Worm (Caenorhabditis elegans) whole organism, L1 larva: Measurements from ENCODE around the gene his-63.
"Not testable (repeated sequence)": the region's sequence is repeated elsewhere in the genome, so short reads cannot be mapped to it uniquely, and the experiment has no call there.

Experiments used
- C16A3.4 ChIP-seq: fragments of 150-350 bp; optimal IDR thresholded peaks from 2 replicates; lab custom pipeline; 2014; ENCODE audit warnings: missing biosample characterization, missing genetic modification characterization
- Y116A8C.19 ChIP-seq: sonication (generic microtip); optimal IDR thresholded peaks from 2 replicates; lab custom pipeline; 2016; ENCODE audit warnings: missing compliant biosample characterization, missing genetic modification characterization, borderline replicate concordance
- alr-1 ChIP-seq: fragments of 200-800 bp; sonication (Bioruptor generic); optimal IDR thresholded peaks from 2 replicates; lab custom pipeline; 2018; ENCODE audit warnings: borderline replicate concordance, mild to moderate bottlenecking, missing genetic modification characterization, missing compliant biosample characterization
- ceh-8 ChIP-seq: fragments of 200-800 bp; sonication (Bioruptor generic); optimal IDR thresholded peaks from 2 replicates; lab custom pipeline; 2018; ENCODE audit warnings: mild to moderate bottlenecking, missing genetic modification characterization, moderate library complexity, missing compliant biosample characterization
- ceh-82 ChIP-seq, 3 experiments: fragments of 150-350 bp in 1 of 3; sonication (generic microtip) in 2 of 3; optimal IDR thresholded peaks; 2 replicates each; lab custom pipeline; 2014 to 2017; ENCODE audit warnings: missing biosample characterization in 3 of 3, missing genetic modification characterization in 3 of 3
- ceh-88 ChIP-seq: fragments of 200-800 bp; sonication (Bioruptor generic); IDR thresholded peaks from 2 replicates; pipeline ENCODE4 v1.3.6; 2022; ENCODE audit warnings: missing genetic modification characterization, missing compliant biosample characterization
- ces-1 ChIP-seq: fragments of 150-350 bp; optimal IDR thresholded peaks from 2 replicates; lab custom pipeline; 2014; ENCODE audit warnings: missing biosample characterization, missing genetic modification reagents, missing genetic modification characterization
- dpl-1 ChIP-seq, 3 experiments: fragments of 150-350 bp in 2 of 3; sonication (generic microtip) in 1 of 3; optimal IDR thresholded peaks; 2 replicates each; lab custom pipeline; 2014 to 2017; ENCODE audit warnings: missing biosample characterization in 3 of 3, missing genetic modification characterization in 3 of 3, missing genetic modification reagents in 3 of 3
- efl-1 ChIP-seq, 4 experiments: fragments of 150-350 bp; optimal IDR thresholded peaks in 3 of 4; peaks in 1 of 4; 1 replicate in 1 of 4; 2 replicates in 3 of 4; lab custom pipeline; 2014; ENCODE audit warnings: missing biosample characterization in 2 of 4, missing genetic modification characterization in 2 of 4, missing genetic modification reagents in 2 of 4
- elt-2 ChIP-seq: sonication (generic microtip); optimal IDR thresholded peaks from 2 replicates; lab custom pipeline; 2016; ENCODE audit warnings: missing genetic modification characterization, mild to moderate bottlenecking, inconsistent platforms, missing compliant biosample characterization, missing genetic modification reagents
- elt-3 ChIP-seq, 6 experiments: fragments of 150-350 bp in 1 of 6; sonication (generic microtip); optimal IDR thresholded peaks; 2 replicates each; lab custom pipeline; 2017 to 2018; ENCODE audit warnings: missing biosample characterization in 6 of 6, missing genetic modification characterization in 6 of 6, inconsistent platforms in 1 of 6
- ets-5 ChIP-seq: fragments of 200-800 bp; sonication (Bioruptor generic); IDR thresholded peaks from 2 replicates; pipeline ENCODE4 v1.3.6; 2022; ENCODE audit warnings: missing genetic modification characterization, missing compliant biosample characterization
- fkh-10 ChIP-seq: sonication (generic microtip); optimal IDR thresholded peaks from 2 replicates; lab custom pipeline; 2017; ENCODE audit warnings: missing biosample characterization, missing genetic modification reagents, missing genetic modification characterization
- hlh-4 ChIP-seq: sonication (generic microtip); optimal IDR thresholded peaks from 2 replicates; lab custom pipeline; 2016; ENCODE audit warnings: mild to moderate bottlenecking, missing genetic modification characterization, missing compliant biosample characterization
- irx-1 ChIP-seq: sonication (generic microtip); optimal IDR thresholded peaks from 2 replicates; lab custom pipeline; 2016; ENCODE audit warnings: missing genetic modification characterization, missing compliant biosample characterization
- isw-1 ChIP-seq: fragments of 200-800 bp; sonication (Bioruptor generic); IDR thresholded peaks from 2 replicates; pipeline ENCODE4 v1.3.6; 2022; ENCODE audit warnings: missing genetic modification characterization, missing compliant biosample characterization
- lin-14 ChIP-seq: fragments of 200-800 bp; sonication (Bioruptor generic); optimal IDR thresholded peaks from 2 replicates; lab custom pipeline; 2018; ENCODE audit warnings: mild to moderate bottlenecking, missing genetic modification characterization, moderate library complexity, missing compliant biosample characterization
- lin-35 ChIP-seq, 2 experiments: fragments of 150-350 bp; optimal IDR thresholded peaks; 2 replicates each; lab custom pipeline; 2014; ENCODE audit warnings: missing biosample characterization in 2 of 2, missing genetic modification characterization in 2 of 2, missing genetic modification reagents in 2 of 2
- lin-39 ChIP-seq: fragments of 150-350 bp; optimal IDR thresholded peaks from 2 replicates; lab custom pipeline; 2014; ENCODE audit warnings: missing biosample characterization, missing genetic modification reagents, missing genetic modification characterization
- lsy-2 ChIP-seq, 2 experiments: fragments of 150-350 bp; optimal IDR thresholded peaks; 2 replicates each; lab custom pipeline; 2014; ENCODE audit warnings: missing biosample characterization in 2 of 2, missing genetic modification characterization in 2 of 2
- mab-9 ChIP-seq: fragments of 200-800 bp; sonication (Bioruptor generic); IDR thresholded peaks from 2 replicates; pipeline ENCODE4 v1.3.6; 2022; ENCODE audit warnings: missing genetic modification reagents, missing genetic modification characterization, missing compliant biosample characterization
- mef-2 ChIP-seq: fragments of 150-350 bp; optimal IDR thresholded peaks from 2 replicates; lab custom pipeline; 2014; ENCODE audit warnings: missing biosample characterization, missing genetic modification characterization
- nhr-19 ChIP-seq: fragments of 200-800 bp; sonication (Bioruptor generic); conservative IDR thresholded peaks from 2 replicates; pipeline ENCODE4 v1.3.6; 2022; ENCODE audit warnings: missing genetic modification characterization, missing compliant biosample characterization
- nhr-237 ChIP-seq: fragments of 150-350 bp; optimal IDR thresholded peaks from 2 replicates; lab custom pipeline; 2014; ENCODE audit warnings: missing biosample characterization, missing genetic modification characterization
- nhr-28 ChIP-seq: fragments of 150-350 bp; optimal IDR thresholded peaks from 2 replicates; lab custom pipeline; 2014; ENCODE audit warnings: missing biosample characterization, missing genetic modification characterization
- nhr-47 ChIP-seq: sonication (generic microtip); optimal IDR thresholded peaks from 2 replicates; lab custom pipeline; 2016; ENCODE audit warnings: mild to moderate bottlenecking, missing genetic modification characterization, moderate library complexity, missing compliant biosample characterization
- nhr-84 ChIP-seq: sonication (generic microtip); optimal IDR thresholded peaks from 2 replicates; lab custom pipeline; 2017; ENCODE audit warnings: missing biosample characterization, missing genetic modification characterization
- nhr-85 ChIP-seq: sonication (generic microtip); peaks from one replicate; lab custom pipeline; 2016; ENCODE audit warnings: missing genetic modification characterization, inconsistent platforms, missing compliant biosample characterization
- pax-3 ChIP-seq: fragments of 200-800 bp; sonication (Bioruptor generic); optimal IDR thresholded peaks from 2 replicates; lab custom pipeline; 2018; ENCODE audit warnings: mild to moderate bottlenecking, missing genetic modification characterization, moderate library complexity, missing compliant biosample characterization
- rnt-1 ChIP-seq: sonication (generic microtip); optimal IDR thresholded peaks from 2 replicates; lab custom pipeline; 2016; ENCODE audit warnings: mild to moderate bottlenecking, missing genetic modification characterization, moderate library complexity, missing compliant biosample characterization
- snpc-4 ChIP-seq: fragments of 150-350 bp; optimal IDR thresholded peaks from 2 replicates; lab custom pipeline; 2014; ENCODE audit warnings: missing biosample characterization, missing genetic modification characterization
- snu-23 ChIP-seq: sonication (generic microtip); optimal IDR thresholded peaks from 2 replicates; lab custom pipeline; 2016; ENCODE audit warnings: missing genetic modification characterization, missing compliant biosample characterization
- sox-4 ChIP-seq: sonication (generic microtip); optimal IDR thresholded peaks from 2 replicates; lab custom pipeline; 2016; ENCODE audit warnings: missing genetic modification characterization, missing compliant biosample characterization
- sptf-1 ChIP-seq: fragments of 150-350 bp; optimal IDR thresholded peaks from 2 replicates; lab custom pipeline; 2014; ENCODE audit warnings: missing biosample characterization, missing genetic modification characterization
- swsn-7 ChIP-seq: sonication (generic microtip); optimal IDR thresholded peaks from 2 replicates; lab custom pipeline; 2016; ENCODE audit warnings: missing genetic modification characterization, missing compliant biosample characterization
- unc-130 ChIP-seq: fragments of 150-350 bp; optimal IDR thresholded peaks from 2 replicates; lab custom pipeline; 2017; ENCODE audit warnings: missing biosample characterization, missing genetic modification characterization, inconsistent platforms
- unc-30 ChIP-seq: sonication (generic microtip); optimal IDR thresholded peaks from 2 replicates; lab custom pipeline; 2017; ENCODE audit warnings: missing biosample characterization, missing genetic modification characterization
- unc-62 ChIP-seq: fragments of 150-350 bp; optimal IDR thresholded peaks from 2 replicates; lab custom pipeline; 2014; ENCODE audit warnings: missing biosample characterization, missing genetic modification reagents, missing genetic modification characterization
- unc-98 ChIP-seq: fragments of 200-800 bp; sonication (Bioruptor generic); IDR thresholded peaks from 2 replicates; pipeline ENCODE4 v1.3.6; 2022; ENCODE audit warnings: missing genetic modification characterization, missing compliant biosample characterization
- zag-1 ChIP-seq: fragments of 150-350 bp; optimal IDR thresholded peaks from 2 replicates; lab custom pipeline; 2014; ENCODE audit warnings: missing biosample characterization, missing genetic modification characterization
- zip-4 ChIP-seq: fragments of 200-800 bp; sonication (Bioruptor generic); optimal IDR thresholded peaks from 2 replicates; lab custom pipeline; 2018; ENCODE audit warnings: mild to moderate bottlenecking, missing genetic modification characterization, moderate library complexity, missing compliant biosample characterization
- ztf-4 ChIP-seq: fragments of 150-350 bp; optimal IDR thresholded peaks from 2 replicates; lab custom pipeline; 2014; ENCODE audit warnings: missing biosample characterization, missing genetic modification characterization

Gene his-63

ce11 chrIV:11421696-11422095, 15.0 kb upstream of the his-63 start, which contains the start of gene F22B3.7:
F22B3.7 (minus strand) TSS chrIV:11421796.
- TF ChIP-seq nhr-85 (tag; lab: Kevin White, UChicago) (no peak), mab-9 (no peak), fkh-10 (no peak), dpl-1 (GFP tag; optimal IDR thresholded peaks at IDR 0.05; lab: Kevin White, UChicago) (no peak), hlh-4 (tag; lab: Kevin White, UChicago) (no peak), sox-4 (tag; lab: Kevin White, UChicago) (no peak), ztf-4 (tag; lab: Kevin White, UChicago) (no peak), swsn-7 (tag; lab: Kevin White, UChicago) (no peak), snu-23 (no peak), zag-1 (no peak), ets-5 (GFP tag; lab: Robert Waterston, UW) (no peak), pax-3 (tag; lab: Kevin White, UChicago) (no peak), C16A3.4 (tag; lab: Kevin White, UChicago) (no peak), irx-1 (tag; lab: Kevin White, UChicago) (no peak), ceh-82 (tag; optimal IDR thresholded peaks at IDR 0.05; lab: Kevin White, UChicago) (no peak)
- TF ChIP-seq, all 84 proteins: peak for 0

DNA sequence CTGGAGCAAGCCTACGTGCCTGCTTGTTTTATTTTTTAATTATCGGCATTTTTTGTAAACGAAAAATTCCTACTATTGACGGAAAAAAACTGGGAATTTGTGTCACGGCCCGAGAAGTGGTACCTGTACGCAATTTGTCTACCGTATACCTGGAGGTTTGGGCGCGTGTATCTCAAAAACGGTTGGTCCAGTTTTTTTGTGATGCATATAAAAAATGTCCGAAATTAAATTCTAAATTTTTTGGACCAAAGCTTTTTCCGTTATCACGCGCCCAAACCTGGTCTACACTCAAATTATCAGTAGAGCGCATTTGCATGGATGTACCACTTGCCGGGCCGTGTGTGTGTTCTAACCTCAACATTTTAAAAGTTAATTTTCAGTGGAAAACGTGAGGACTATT, 10.1 kb upstream of the his-63 start, which contains the start of gene F22B3.5:
Gene F22B3.5 (minus strand): TSS at position 101 of the 400 bp plus-strand sequence.
- TF ChIP-seq unc-62 (GFP tag; lab: Kevin White, UChicago); zip-4; lin-14: not testable (repeated sequence)

ce11 chrIV:11414920-11415319, 8.3 kb upstream of the his-63 start, which contains the start of gene F22B3.10:
F22B3.10 (minus strand) TSS chrIV:11415020.
- TF ChIP-seq nhr-19 (GFP tag; lab: Robert Waterston, UW) (no peak), ceh-8 (GFP tag; lab: Kevin White, UChicago) (no peak), mef-2 (tag; lab: Kevin White, UChicago) (no peak), lsy-2 (tag; optimal IDR thresholded peaks at IDR 0.05; lab: Kevin White, UChicago) (no peak), alr-1 (tag; lab: Kevin White, UChicago) (no peak), Y116A8C.19 (no peak), ces-1 (GFP tag; lab: Kevin White, UChicago) (no peak), ceh-88 (GFP tag; lab: Robert Waterston, UW) (no peak), snpc-4 (tag; lab: Kevin White, UChicago) (no peak), efl-1 (optimal IDR thresholded peaks at IDR 0.05; lab: Kevin White, UChicago) (no peak), efl-1 (GFP tag; optimal IDR thresholded peaks at IDR 0.05 in 1 of 2; lab: Kevin White, UChicago) (no peak), nhr-28 (no peak), isw-1 (GFP tag; lab: Robert Waterston, UW) (no peak), nhr-47 (no peak), mab-9 (no peak), unc-98 (GFP tag; lab: Robert Waterston, UW) (no peak), pax-3 (tag; lab: Kevin White, UChicago) (no peak)

ce11 chrIV:11410084-11410483, 3.4 kb upstream of the his-63 start, which contains the start of gene gfat-2:
gfat-2 (plus strand) TSS chrIV:11410228.
- TF ChIP-seq elt-3 (tag; optimal IDR thresholded peaks at IDR 0.05; lab: Kevin White, UChicago) (no peak), ztf-4 (tag; lab: Kevin White, UChicago) (no peak), dpl-1 (GFP tag; optimal IDR thresholded peaks at IDR 0.05; lab: Kevin White, UChicago) (no peak), lin-35 (GFP tag; optimal IDR thresholded peaks at IDR 0.05; lab: Kevin White, UChicago) (no peak), unc-130 (tag; lab: Kevin White, UChicago) (no peak), rnt-1 (tag; lab: Kevin White, UChicago) (no peak), fkh-10 (no peak), nhr-84 (tag; lab: Kevin White, UChicago) (no peak), Y116A8C.19 (no peak), elt-2 (tag; lab: Kevin White, UChicago) (no peak), unc-98 (GFP tag; lab: Robert Waterston, UW) (no peak), unc-62 (GFP tag; lab: Kevin White, UChicago) (no peak), lin-39 (tag; lab: Kevin White, UChicago) (no peak), mab-9 (no peak), irx-1 (tag; lab: Kevin White, UChicago) (no peak), sptf-1 (tag; lab: Kevin White, UChicago) (no peak), unc-30 (tag; lab: Kevin White, UChicago) (no peak), nhr-237 (tag; lab: Kevin White, UChicago) (no peak)
